Fruit fly (Drosophila melanogaster): ENCODE results near the gene CG42460.

Gene CG42460

DNA sequence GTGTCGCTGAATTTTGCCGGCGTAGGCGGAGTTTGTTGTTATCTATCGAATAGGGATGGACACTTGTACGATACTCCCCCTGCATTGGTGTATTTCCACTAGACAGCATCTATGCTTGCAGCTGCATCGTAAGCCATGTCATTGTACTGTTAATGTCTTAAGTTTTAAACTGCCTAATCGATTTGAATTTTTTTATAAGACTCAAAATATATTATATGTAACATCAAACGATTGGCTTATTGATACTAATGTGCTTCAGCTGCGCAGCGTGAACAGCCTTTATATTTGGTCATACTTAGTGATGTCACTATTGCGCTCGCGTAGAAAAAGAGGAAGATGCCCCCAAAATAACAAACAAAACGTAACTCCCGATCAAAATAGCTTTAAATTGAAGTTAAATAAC lies 11.6 kb downstream of the CG42460 start, which contains the start of the genes CG9662 and Ptpa (continued):
- TF ChIP-seq CG6175 (GFP tag; IDR thresholded peaks at IDR 0.05) (peak; percentile 57; the same call in 1 of the 3 replicates), gem (tag; optimal IDR thresholded peaks at IDR 0.05) (peak; percentile 90), tx (GFP tag; optimal IDR thresholded peaks at IDR 0.05) (peak; percentile 86), CG9215 (GFP tag; IDR thresholded peaks at IDR 0.05) (peak; percentile 89), CG13296 (GFP tag; optimal IDR thresholded peaks at IDR 0.05) (peak; percentile 23), ftz-f1 (GFP tag; optimal IDR thresholded peaks at IDR 0.05) (no peak), wor (GFP tag; IDR thresholded peaks at IDR 0.05) (peak; percentile 79), CG18764 (GFP tag; optimal IDR thresholded peaks at IDR 0.05) (peak; percentile 75), knrl (GFP tag; IDR thresholded peaks at IDR 0.05; ENCODE audit: partially characterized antibody) (peak; percentile 98), dimm (GFP tag; IDR thresholded peaks at IDR 0.05) (peak; percentile 26; the same call in 1 of the 2 replicates), CG13894 (tag; optimal IDR thresholded peaks at IDR 0.05) (peak; percentile 54), CG32772 (GFP tag; IDR thresholded peaks at IDR 0.05) (peak; percentile 76), HLH4C (GFP tag; IDR thresholded peaks at IDR 0.05; ENCODE audit: partially characterized antibody) (peak; percentile 88), HmgD (GFP tag; optimal IDR thresholded peaks at IDR 0.05) (peak; percentile 43), zfh2 (GFP tag; optimal IDR thresholded peaks at IDR 0.05) (peak; percentile 89), repo (GFP tag; optimal IDR thresholded peaks at IDR 0.05) (peak; percentile 65), CG31224 (GFP tag; IDR thresholded peaks at IDR 0.05) (peak; percentile 73), bowl (GFP tag; IDR thresholded peaks at IDR 0.05) (no peak), gt (GFP tag; IDR thresholded peaks at IDR 0.05) (0 out of 2 replicates have a peak, but pooled peaks have one; percentile 23), CG14710 (tag; optimal IDR thresholded peaks at IDR 0.05) (peak; percentile 90), CG7745 (tag; optimal IDR thresholded peaks at IDR 0.05) (no peak), CG10565 (GFP tag; optimal IDR thresholded peaks at IDR 0.05) (no peak), CG5180 (GFP tag; optimal IDR thresholded peaks at IDR 0.05) (no peak), E2f1 (GFP tag; IDR thresholded peaks at IDR 0.05) (peak; percentile 55), CG15011 (GFP tag; optimal IDR thresholded peaks at IDR 0.05) (no peak), CG4328 (GFP tag; optimal IDR thresholded peaks at IDR 0.05) (peak; percentile 32), Fer2 (tag; optimal IDR thresholded peaks at IDR 0.05) (peak; percentile 69), Dfd (GFP tag; optimal IDR thresholded peaks at IDR 0.05) (peak in 1 of 2 experiments; percentile 43), Ssrp (tag; optimal IDR thresholded peaks at IDR 0.05) (peak; percentile 79), scrt (GFP tag; optimal IDR thresholded peaks at IDR 0.05) (peak; percentile 39), btn (GFP tag; optimal IDR thresholded peaks at IDR 0.05) (peak; percentile 41), Kr (GFP tag; optimal IDR thresholded peaks at IDR 0.05) (no peak), CG12155 (GFP tag; optimal IDR thresholded peaks at IDR 0.05) (peak; percentile 81), D (optimal IDR thresholded peaks at IDR 0.05) (no peak), D (GFP tag; optimal IDR thresholded peaks at IDR 0.05) (peak; percentile 59), CG12104 (GFP tag; optimal IDR thresholded peaks at IDR 0.05) (peak; percentile 48), Med (GFP tag) (peak; percentile 98), dati (GFP tag; IDR thresholded peaks at IDR 0.05) (no peak), Ets65A (GFP tag) (peak; percentile 99), unc-4 (GFP tag; IDR thresholded peaks at IDR 0.05; ENCODE audit: partially characterized antibody) (peak; percentile 92), CG17912 (GFP tag; optimal IDR thresholded peaks at IDR 0.05) (no peak), sr (GFP tag; IDR thresholded peaks at IDR 0.05) (peak; percentile 59; the same call in 1 of the 3 replicates), CG17829 (tag; optimal IDR thresholded peaks at IDR 0.05) (peak; percentile 77), croc (GFP tag; conservative IDR thresholded peaks at IDR 0.05) (peak; percentile 80), CG2120 (GFP tag; optimal IDR thresholded peaks at IDR 0.05) (peak; percentile 90), Lpt (GFP tag; optimal IDR thresholded peaks at IDR 0.05) (no peak), ATbp (GFP tag; optimal IDR thresholded peaks at IDR 0.05) (peak; percentile 21), CG13424 (tag; optimal IDR thresholded peaks at IDR 0.05) (peak; percentile 80), CG11398 (GFP tag; optimal IDR thresholded peaks at IDR 0.05) (peak; percentile 60), Poxn (GFP tag; IDR thresholded peaks at IDR 0.05) (no peak), YL-1 (GFP tag; optimal IDR thresholded peaks at IDR 0.05) (peak; percentile 46), stc (GFP tag; IDR thresholded peaks at IDR 0.05) (no peak)
